Fruit fly (Drosophila melanogaster) ovary, adult (tissue): ENCODE measurements around the gene CG7365.

Experiments
- CG17801 ChIP-seq: fragments of 200-800 bp; optimal IDR thresholded peaks from 2 replicates; lab custom pipeline; 2019; ENCODE audit warnings: missing biosample characterization, mild to moderate bottlenecking, missing genetic modification characterization, moderate library complexity; ENCODE audit not compliant: partially characterized antibody

The CG7365 gene

dm6 chr3L:20085035-20085434 lies 42.1 kb downstream of the CG7365 start:
- no peak for TF ChIP-seq CG17801 (GFP tag; lab: Kevin White, UChicago)
